Fruit fly (Drosophila melanogaster): ENCODE measurements around the gene CG32633.

Gene CG32633

dm6 chrX:13539448-13539847, 22.0 kb upstream of the CG32633 start:
- TF ChIP-seq tai (GFP tag; optimal IDR thresholded peaks at IDR 0.05) (no peak), CG32264 (GFP tag; optimal IDR thresholded peaks at IDR 0.05) (no peak), sage (GFP tag; optimal IDR thresholded peaks at IDR 0.05) (no peak), GATAd (GFP tag; optimal IDR thresholded peaks at IDR 0.05) (no peak), Myc (optimal IDR thresholded peaks at IDR 0.05) (no peak), psq (GFP tag; optimal IDR thresholded peaks at IDR 0.05) (peak; percentile 13), Hnf4 (GFP tag; optimal IDR thresholded peaks at IDR 0.05) (peak; percentile 65), pan (optimal IDR thresholded peaks at IDR 0.05) (no peak), N (GFP tag; optimal IDR thresholded peaks at IDR 0.05) (no peak), lola (GFP tag; optimal IDR thresholded peaks at IDR 0.05) (no peak), Hr83 (GFP tag; optimal IDR thresholded peaks at IDR 0.05; ENCODE audit: poor library complexity, severe bottlenecking) (no peak), Abd-B (GFP tag; optimal IDR thresholded peaks at IDR 0.05) (no peak), woc (GFP tag; optimal IDR thresholded peaks at IDR 0.05) (peak; percentile 7), rgr (GFP tag; optimal IDR thresholded peaks at IDR 0.05) (peak; percentile 60), HLH106 (tag; optimal IDR thresholded peaks at IDR 0.05) (peak; percentile 60), usp (GFP tag; optimal IDR thresholded peaks at IDR 0.05) (no peak), ey (GFP tag; optimal IDR thresholded peaks at IDR 0.05) (peak; percentile 64), jim (GFP tag; optimal IDR thresholded peaks at IDR 0.05) (no peak), CG9705 (GFP tag; optimal IDR thresholded peaks at IDR 0.05) (no peak), OdsH (GFP tag; optimal IDR thresholded peaks at IDR 0.05) (peak; percentile 57), dl (GFP tag; optimal IDR thresholded peaks at IDR 0.05; ENCODE audit: insufficient read depth in 1 of 2, partially characterized antibody in 2 of 2) (no peak), CrebA (GFP tag; optimal IDR thresholded peaks at IDR 0.05; ENCODE audit: borderline replicate concordance) (no peak), Hr78 (GFP tag; optimal IDR thresholded peaks at IDR 0.05) (no peak), Dfd (GFP tag; optimal IDR thresholded peaks at IDR 0.05) (no peak), Sp1 (GFP tag; optimal IDR thresholded peaks at IDR 0.05) (peak; percentile 3), sv (GFP tag; optimal IDR thresholded peaks at IDR 0.05) (no peak), Dif (GFP tag; optimal IDR thresholded peaks at IDR 0.05; ENCODE audit: partially characterized antibody) (no peak), dmrt93B (GFP tag; optimal IDR thresholded peaks at IDR 0.05) (peak; percentile 38), Jra (GFP tag; optimal IDR thresholded peaks at IDR 0.05) (no peak), foxo (GFP tag; optimal IDR thresholded peaks at IDR 0.05) (peak in 1 of 2 experiments; percentile 69), Rel (GFP tag; optimal IDR thresholded peaks at IDR 0.05) (no peak), Rel (tag; optimal IDR thresholded peaks at IDR 0.05) (no peak), h (GFP tag; optimal IDR thresholded peaks at IDR 0.05) (peak; percentile 60), fru (GFP tag; optimal IDR thresholded peaks at IDR 0.05) (peak; percentile 67), dsf (GFP tag; optimal IDR thresholded peaks at IDR 0.05; ENCODE audit: borderline replicate concordance) (no peak), Vsx2 (GFP tag; optimal IDR thresholded peaks at IDR 0.05; ENCODE audit: partially characterized antibody) (no peak), br (GFP tag; optimal IDR thresholded peaks at IDR 0.05) (peak; percentile 17), brk (GFP tag; optimal IDR thresholded peaks at IDR 0.05) (no peak), Mio (GFP tag; optimal IDR thresholded peaks at IDR 0.05) (no peak)

dm6 chrX:13540920-13541605, 20.4 kb upstream of the CG32633 start:
- no peak for TF ChIP-seq lola (GFP tag; optimal IDR thresholded peaks at IDR 0.05)
- no peak for TF ChIP-seq dsf (GFP tag; optimal IDR thresholded peaks at IDR 0.05; ENCODE audit: borderline replicate concordance)
- TF ChIP-seq CG32264 (GFP tag; optimal IDR thresholded peaks at IDR 0.05): peak; percentile 22
- TF ChIP-seq Dif (GFP tag; optimal IDR thresholded peaks at IDR 0.05; ENCODE audit: partially characterized antibody): no peak
- peak; percentile 51 for TF ChIP-seq psq (GFP tag; optimal IDR thresholded peaks at IDR 0.05)
- no peak for TF ChIP-seq brk (GFP tag; optimal IDR thresholded peaks at IDR 0.05)
- TF ChIP-seq Dfd (GFP tag; optimal IDR thresholded peaks at IDR 0.05): no peak
- peak; percentile 33 for TF ChIP-seq dmrt93B (GFP tag; optimal IDR thresholded peaks at IDR 0.05)
- peak in 1 of 2 experiments; percentile 70 for TF ChIP-seq foxo (GFP tag; optimal IDR thresholded peaks at IDR 0.05)
- no peak for TF ChIP-seq sage (GFP tag; optimal IDR thresholded peaks at IDR 0.05)
- TF ChIP-seq Myc (optimal IDR thresholded peaks at IDR 0.05): no peak
- peak; percentile 63 for TF ChIP-seq br (GFP tag; optimal IDR thresholded peaks at IDR 0.05)
- peak; percentile 69 for TF ChIP-seq ey (GFP tag; optimal IDR thresholded peaks at IDR 0.05)
- TF ChIP-seq Abd-B (GFP tag; optimal IDR thresholded peaks at IDR 0.05): no peak
- no peak for TF ChIP-seq tai (GFP tag; optimal IDR thresholded peaks at IDR 0.05)
- no peak for TF ChIP-seq Vsx2 (GFP tag; optimal IDR thresholded peaks at IDR 0.05; ENCODE audit: partially characterized antibody)
- no peak for TF ChIP-seq jim (GFP tag; optimal IDR thresholded peaks at IDR 0.05)
- no peak for TF ChIP-seq Jra (GFP tag; optimal IDR thresholded peaks at IDR 0.05)
- TF ChIP-seq Hnf4 (GFP tag; optimal IDR thresholded peaks at IDR 0.05): peak; percentile 59
- TF ChIP-seq pan (optimal IDR thresholded peaks at IDR 0.05): no peak
- TF ChIP-seq N (GFP tag; optimal IDR thresholded peaks at IDR 0.05): no peak
- no peak for TF ChIP-seq sv (GFP tag; optimal IDR thresholded peaks at IDR 0.05)
- TF ChIP-seq fru (GFP tag; optimal IDR thresholded peaks at IDR 0.05): peak; percentile 74
- TF ChIP-seq CrebA (GFP tag; optimal IDR thresholded peaks at IDR 0.05; ENCODE audit: borderline replicate concordance): no peak
- TF ChIP-seq Rel (GFP tag; optimal IDR thresholded peaks at IDR 0.05): no peak
- TF ChIP-seq Rel (tag; optimal IDR thresholded peaks at IDR 0.05): no peak
- TF ChIP-seq OdsH (GFP tag; optimal IDR thresholded peaks at IDR 0.05): peak; percentile 37
- no peak for TF ChIP-seq usp (GFP tag; optimal IDR thresholded peaks at IDR 0.05)
- TF ChIP-seq Hr83 (GFP tag; optimal IDR thresholded peaks at IDR 0.05; ENCODE audit: poor library complexity, severe bottlenecking): no peak
- TF ChIP-seq HLH106 (tag; optimal IDR thresholded peaks at IDR 0.05): peak; percentile 70
- peak; percentile 58 for TF ChIP-seq Sp1 (GFP tag; optimal IDR thresholded peaks at IDR 0.05)
- no peak for TF ChIP-seq dl (GFP tag; optimal IDR thresholded peaks at IDR 0.05; ENCODE audit: insufficient read depth in 1 of 2, partially characterized antibody in 2 of 2)
- TF ChIP-seq woc (GFP tag; optimal IDR thresholded peaks at IDR 0.05): peak; percentile 66
- TF ChIP-seq h (GFP tag; optimal IDR thresholded peaks at IDR 0.05): peak; percentile 72
- no peak for TF ChIP-seq Hr78 (GFP tag; optimal IDR thresholded peaks at IDR 0.05)
- no peak for TF ChIP-seq GATAd (GFP tag; optimal IDR thresholded peaks at IDR 0.05)
- TF ChIP-seq rgr (GFP tag; optimal IDR thresholded peaks at IDR 0.05): peak; percentile 63
- no peak for TF ChIP-seq Mio (GFP tag; optimal IDR thresholded peaks at IDR 0.05)
- TF ChIP-seq CG9705 (GFP tag; optimal IDR thresholded peaks at IDR 0.05): peak; percentile 23

Measured in whole organism, wandering third instar larva.